Worm (Caenorhabditis elegans) whole organism, L4 larva: ENCODE data around the gene R10E12.2.
A peak's percentile ranks its signal among the peaks of the same experiment; 100 is the strongest.

Source experiments
- T20F7.1 ChIP-seq: fragments of 200-800 bp; sonication (Bioruptor generic); optimal IDR thresholded peaks from 2 replicates; lab custom pipeline; 2018; ENCODE audit warnings: mild to moderate bottlenecking, missing genetic modification characterization, missing compliant biosample characterization
- aha-1 ChIP-seq: fragments of 150-350 bp; peaks from one replicate; lab custom pipeline; 2014; ENCODE audit warnings: missing biosample characterization, missing genetic modification characterization
- ctbp-1 ChIP-seq: fragments of 200-800 bp; sonication (Bioruptor generic); IDR thresholded peaks from 2 replicates; pipeline ENCODE4 v1.3.6; 2022; ENCODE audit warnings: missing genetic modification reagents, missing genetic modification characterization, missing compliant biosample characterization
- daf-16 ChIP-seq, 3 experiments: sonication (generic microtip); optimal IDR thresholded peaks; 2 replicates each; lab custom pipeline; 2016 to 2017; ENCODE audit warnings: missing genetic modification characterization in 3 of 3, missing genetic modification reagents in 3 of 3, mild to moderate bottlenecking in 2 of 3, missing compliant biosample characterization in 2 of 3, missing biosample characterization in 1 of 3, moderate library complexity in 1 of 3
- dmd-6 ChIP-seq: fragments of 200-800 bp; sonication (Bioruptor generic); IDR thresholded peaks from 2 replicates; pipeline ENCODE4 v1.3.6; 2022; ENCODE audit warnings: missing genetic modification reagents, missing genetic modification characterization, missing compliant biosample characterization
- dmd-9 ChIP-seq: fragments of 200-800 bp; sonication (Bioruptor generic); IDR thresholded peaks from 2 replicates; pipeline ENCODE4 v1.3.6; 2022; ENCODE audit warnings: missing genetic modification reagents, missing genetic modification characterization, missing compliant biosample characterization
- dve-1 ChIP-seq: sonication (generic microtip); optimal IDR thresholded peaks from 2 replicates; lab custom pipeline; 2017; ENCODE audit warnings: antibody characterized with exemption, mild to moderate bottlenecking, missing genetic modification characterization, missing compliant biosample characterization; ENCODE audit not compliant: insufficient read depth
- egl-43 ChIP-seq: fragments of 200-800 bp; sonication (Bioruptor generic); IDR thresholded peaks from 2 replicates; pipeline ENCODE4 v1.3.6; 2022; ENCODE audit warnings: missing genetic modification reagents, missing genetic modification characterization, missing compliant biosample characterization
- hlh-11 ChIP-seq: fragments of 200-800 bp; sonication (Bioruptor generic); optimal IDR thresholded peaks from 2 replicates; lab custom pipeline; 2018; ENCODE audit warnings: mild to moderate bottlenecking, missing genetic modification characterization, missing compliant biosample characterization
- hlh-30 ChIP-seq: sonication (generic microtip); optimal IDR thresholded peaks from 2 replicates; lab custom pipeline; 2017; ENCODE audit warnings: antibody characterized with exemption, mild to moderate bottlenecking, missing genetic modification characterization, missing compliant biosample characterization; ENCODE audit not compliant: insufficient read depth
- lsy-2 ChIP-seq, 2 experiments: fragments of 150-350 bp in 1 of 2; sonication (generic microtip) in 1 of 2; optimal IDR thresholded peaks; 2 replicates each; lab custom pipeline; 2014 to 2017; ENCODE audit warnings: missing biosample characterization in 2 of 2, missing genetic modification characterization in 2 of 2
- mxl-3 ChIP-seq: fragments of 200-800 bp; sonication (Bioruptor generic); optimal IDR thresholded peaks from 2 replicates; lab custom pipeline; 2018; ENCODE audit warnings: mild to moderate bottlenecking, missing genetic modification characterization, missing compliant biosample characterization
- nhr-28 ChIP-seq: fragments of 150-350 bp; optimal IDR thresholded peaks from 2 replicates; lab custom pipeline; 2014; ENCODE audit warnings: missing biosample characterization, missing genetic modification characterization
- nhr-77 ChIP-seq: fragments of 150-350 bp; optimal IDR thresholded peaks from 2 replicates; lab custom pipeline; 2014; ENCODE audit warnings: missing biosample characterization, missing genetic modification characterization
- php-3 ChIP-seq: fragments of 200-800 bp; sonication (Bioruptor generic); IDR thresholded peaks from 2 replicates; pipeline ENCODE4 v1.3.6; 2022; ENCODE audit warnings: missing genetic modification reagents, missing genetic modification characterization, missing compliant biosample characterization
- pqm-1 ChIP-seq: sonication (generic microtip); optimal IDR thresholded peaks from 2 replicates; lab custom pipeline; 2017; ENCODE audit warnings: missing biosample characterization, missing genetic modification characterization
- rbr-2 ChIP-seq: sonication (generic microtip); optimal IDR thresholded peaks from 2 replicates; lab custom pipeline; 2016; ENCODE audit warnings: missing genotype, missing genetic modification characterization, missing compliant biosample characterization
- unc-62 ChIP-seq, 3 experiments: fragments of 150-350 bp in 1 of 3; sonication (generic microtip); optimal IDR thresholded peaks in 2 of 3; peaks in 1 of 3; 1 replicate in 1 of 3; 2 replicates in 2 of 3; lab custom pipeline; 2014 to 2017; ENCODE audit warnings: missing biosample characterization in 3 of 3, missing genetic modification characterization in 3 of 3, missing genetic modification reagents in 3 of 3, missing genotype in 1 of 3

The R10E12.2 gene

DNA sequence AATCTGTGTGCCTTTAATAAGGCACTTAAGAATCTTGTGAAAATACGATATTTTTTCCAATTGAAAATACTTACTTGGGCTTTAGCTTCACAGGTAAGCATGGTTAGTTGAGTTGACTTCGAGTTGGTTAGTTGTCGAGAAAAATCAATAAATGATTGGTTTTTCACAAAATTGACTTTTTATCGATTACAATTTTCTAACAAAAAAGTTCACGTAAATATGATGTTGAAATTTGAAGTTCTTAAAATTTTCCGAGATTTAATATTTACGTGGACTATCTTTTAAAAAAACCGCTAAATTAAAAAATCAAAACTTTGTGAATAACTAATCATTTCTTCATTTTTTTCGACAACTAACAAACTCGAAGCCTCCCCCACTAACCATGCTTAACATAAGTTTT, 52.9 kb downstream of the R10E12.2 start, which contains the start of gene F40F12.3:
Gene F40F12.3 (minus strand): TSS at position 101 of the 400 bp plus-strand sequence.
- TF ChIP-seq ctbp-1 (GFP tag; lab: Robert Waterston, UW): no peak

DNA sequence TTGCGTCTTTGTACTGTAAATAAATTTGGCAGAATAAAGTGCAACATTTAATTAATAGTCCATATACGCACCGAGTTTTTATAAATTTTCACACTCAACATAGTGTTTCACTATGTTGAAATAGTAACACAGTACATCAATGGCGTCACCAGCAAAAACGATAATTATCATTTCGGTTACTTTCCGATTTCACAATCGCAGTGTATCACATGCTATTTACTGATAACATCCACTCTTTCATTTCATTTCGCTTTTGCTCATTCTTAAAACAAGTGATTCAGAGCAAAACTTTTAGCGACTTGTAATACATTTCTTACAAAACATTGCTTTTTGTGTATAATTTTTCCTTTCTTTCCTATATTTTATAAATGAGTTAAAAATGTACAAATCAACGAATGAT, 59.9 kb downstream of the R10E12.2 start, which contains the start of gene cbp-3:
Gene cbp-3 (plus strand): TSS at position 272 of the 400 bp plus-strand sequence.
- TF ChIP-seq lsy-2 (tag; optimal IDR thresholded peaks at IDR 0.05; lab: Kevin White, UChicago) (peak in 1 of 2 experiments; percentile 3), aha-1 (tag; lab: Kevin White, UChicago) (peak; percentile 59), dve-1 (peak; percentile 75), php-3 (0 out of 2 replicates have a peak, but pooled peaks have one; percentile 12), nhr-28 (tag; lab: Kevin White, UChicago) (peak; percentile 61), hlh-30 (tag; lab: Kevin White, UChicago) (peak; percentile 67), rbr-2 (no peak), mxl-3 (peak; percentile 25), T20F7.1 (GFP tag; lab: Kevin White, UChicago) (peak; percentile 14), dmd-6 (GFP tag; lab: Robert Waterston, UW) (peak; percentile 76), daf-16 (GFP tag; optimal IDR thresholded peaks at IDR 0.05; lab: Kevin White, UChicago) (no peak), daf-16 (tag; optimal IDR thresholded peaks at IDR 0.05; lab: Kevin White, UChicago) (peak; percentile 99), unc-62 (GFP tag; optimal IDR thresholded peaks at IDR 0.05 in 1 of 2; lab: Kevin White, UChicago) (no peak), unc-62 (tag; optimal IDR thresholded peaks at IDR 0.05; lab: Kevin White, UChicago) (no peak), nhr-77 (tag; lab: Kevin White, UChicago) (peak; percentile 40), egl-43 (GFP tag; lab: Robert Waterston, UW) (no peak), hlh-11 (tag; lab: Kevin White, UChicago) (peak; percentile 49), pqm-1 (tag; lab: Kevin White, UChicago) (peak; percentile 94), dmd-9 (GFP tag; lab: Robert Waterston, UW) (no peak)
